Worm (Caenorhabditis elegans) whole organism, midembryonic: ENCODE data around the gene C26D10.6.

ENCODE experiments used
- cog-1 ChIP-seq: sonication (generic microtip); optimal IDR thresholded peaks from 2 replicates; lab custom pipeline; 2016; ENCODE audit warnings: missing genetic modification characterization, missing compliant biosample characterization
- flt-1 ChIP-seq: fragments of 200-800 bp; sonication (Bioruptor generic); IDR thresholded peaks from 2 replicates; pipeline ENCODE4 v1.3.6; 2022; ENCODE audit warnings: missing genetic modification characterization, missing compliant biosample characterization
- ref-1 ChIP-seq: fragments of 200-800 bp; sonication (Bioruptor generic); conservative IDR thresholded peaks from 2 replicates; pipeline ENCODE4 v1.3.6; 2022; ENCODE audit warnings: missing genetic modification reagents, missing genetic modification characterization, missing compliant biosample characterization
- tab-1 ChIP-seq: fragments of 200-800 bp; sonication (Bioruptor generic); IDR thresholded peaks from 2 replicates; pipeline ENCODE4 v1.3.6; 2022; ENCODE audit warnings: missing genetic modification characterization, missing compliant biosample characterization

DNA sequence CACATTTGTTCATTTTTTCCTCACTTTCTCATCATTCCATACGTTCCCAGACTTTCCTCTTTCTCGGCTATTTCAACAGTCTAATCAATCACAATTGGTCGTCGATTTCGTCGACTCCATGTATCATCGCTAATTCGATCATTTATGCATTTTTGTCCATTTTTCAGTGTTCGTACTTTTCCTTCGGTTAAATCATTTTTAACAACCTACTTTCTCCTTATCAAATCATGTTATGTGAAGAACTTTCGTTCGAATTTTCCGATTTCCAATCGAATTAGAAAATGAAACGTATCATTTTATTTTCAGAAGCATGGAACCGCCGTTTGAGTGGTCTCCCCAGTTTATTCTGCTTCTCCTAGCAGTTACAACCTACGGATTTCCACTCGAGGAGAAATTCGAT lies 8.1 kb downstream of the C26D10.6 start, which contains the start of gene eff-1:
- no peak for TF ChIP-seq tab-1 (GFP tag; lab: Robert Waterston, UW)
- TF ChIP-seq cog-1 (tag; lab: Kevin White, UChicago): no peak
- no peak for TF ChIP-seq ref-1 (GFP tag; lab: Robert Waterston, UW)
- TF ChIP-seq flt-1 (GFP tag; lab: Robert Waterston, UW): no peak
